Fruit fly (Drosophila melanogaster) whole organism, embryonic: Measurements from ENCODE around the gene CG32855.

ENCODE experiments used
- Bgb ChIP-seq: fragments of 200-800 bp; sonication (Bioruptor generic); IDR thresholded peaks from 2 replicates; pipeline ENCODE4 v1.3.6; 2022; ENCODE audit warnings: missing biosample characterization, missing genetic modification characterization; ENCODE audit not compliant: partially characterized antibody
- Blimp-1 ChIP-seq: fragments of 200-800 bp; sonication (Bioruptor generic); optimal IDR thresholded peaks from 3 replicates; lab custom pipeline; 2018; ENCODE audit warnings: missing biosample characterization, missing genetic modification characterization, mild to moderate bottlenecking, moderate library complexity, missing genetic modification reagents
- CG10147 ChIP-seq: fragments of 200-800 bp; sonication (Bioruptor generic); optimal IDR thresholded peaks from 2 replicates; lab custom pipeline; 2019; ENCODE audit warnings: missing biosample characterization, mild to moderate bottlenecking, missing genetic modification characterization, moderate library complexity
- CG10267 ChIP-seq: fragments of 200-800 bp; sonication (Bioruptor generic); optimal IDR thresholded peaks from 2 replicates; lab custom pipeline; 2018; ENCODE audit warnings: missing biosample characterization, mild to moderate bottlenecking, missing genetic modification characterization, moderate library complexity
- CG10654 ChIP-seq: fragments of 200-800 bp; sonication (Bioruptor generic); optimal IDR thresholded peaks from 2 replicates; lab custom pipeline; 2016; ENCODE audit warnings: missing biosample characterization, missing genetic modification characterization
- CG12071 ChIP-seq: fragments of 200-800 bp; sonication (Bioruptor generic); optimal IDR thresholded peaks from 3 replicates; lab custom pipeline; 2018; ENCODE audit warnings: missing biosample characterization, mild to moderate bottlenecking, missing genetic modification characterization
- CG12744 ChIP-seq: fragments of 200-800 bp; sonication (Bioruptor generic); optimal IDR thresholded peaks from 2 replicates; lab custom pipeline; 2016; ENCODE audit warnings: missing biosample characterization, missing genetic modification characterization
- CG16863 ChIP-seq: fragments of 200-800 bp; sonication (Bioruptor generic); optimal IDR thresholded peaks from 3 replicates; lab custom pipeline; 2016; ENCODE audit warnings: missing biosample characterization, missing genetic modification characterization
- CG17385 ChIP-seq: fragments of 200-800 bp; sonication (Bioruptor generic); optimal IDR thresholded peaks from 3 replicates; lab custom pipeline; 2018; ENCODE audit warnings: missing biosample characterization, mild to moderate bottlenecking, missing genetic modification characterization
- CG1792 ChIP-seq: fragments of 200-800 bp; sonication (Bioruptor generic); optimal IDR thresholded peaks from 2 replicates; lab custom pipeline; 2016; ENCODE audit warnings: missing biosample characterization, missing genetic modification characterization
- CG18619 ChIP-seq: fragments of 200-800 bp; sonication (Bioruptor generic); optimal IDR thresholded peaks from 3 replicates; lab custom pipeline; 2017; ENCODE audit warnings: missing biosample characterization, mild to moderate bottlenecking, missing genetic modification characterization
- CG18764 ChIP-seq: fragments of 200-800 bp; sonication (Bioruptor generic); optimal IDR thresholded peaks from 3 replicates; lab custom pipeline; 2016; ENCODE audit warnings: missing biosample characterization, missing genetic modification characterization
- CG2116 ChIP-seq: fragments of 200-800 bp; sonication (Bioruptor generic); optimal IDR thresholded peaks from 3 replicates; lab custom pipeline; 2018; ENCODE audit warnings: missing biosample characterization, mild to moderate bottlenecking, missing genetic modification characterization
- CG30403 ChIP-seq: fragments of 200-800 bp; sonication (Bioruptor generic); optimal IDR thresholded peaks from 3 replicates; lab custom pipeline; 2016; ENCODE audit warnings: missing biosample characterization, missing genetic modification characterization
- CG32767 ChIP-seq: fragments of 200-800 bp; sonication (Bioruptor generic); IDR thresholded peaks from 2 replicates; pipeline ENCODE4 v1.3.6; 2022; ENCODE audit warnings: missing biosample characterization, missing genetic modification characterization
- CG33213 ChIP-seq: fragments of 200-800 bp; sonication (Bioruptor generic); optimal IDR thresholded peaks from 3 replicates; lab custom pipeline; 2016; ENCODE audit warnings: missing biosample characterization, missing genetic modification characterization
- CG34224 ChIP-seq: fragments of 200-800 bp; sonication (Bioruptor generic); IDR thresholded peaks from 3 replicates; pipeline ENCODE4 v1.3.6; 2022; ENCODE audit warnings: missing biosample characterization, missing genetic modification characterization; ENCODE audit not compliant: partially characterized antibody
- CG4282 ChIP-seq: fragments of 200-800 bp; sonication (Bioruptor generic); optimal IDR thresholded peaks from 2 replicates; lab custom pipeline; 2016; ENCODE audit warnings: missing biosample characterization, missing genetic modification characterization
- CG43689 ChIP-seq: fragments of 200-800 bp; sonication (Bioruptor generic); IDR thresholded peaks from 2 replicates; pipeline ENCODE4 v1.3.6; 2022; ENCODE audit warnings: missing biosample characterization, missing genetic modification characterization
- CG4424 ChIP-seq: fragments of 200-800 bp; sonication (Bioruptor generic); optimal IDR thresholded peaks from 3 replicates; lab custom pipeline; 2016; ENCODE audit warnings: missing biosample characterization, missing genetic modification characterization
- CG9817 ChIP-seq: fragments of 200-800 bp; sonication (Bioruptor generic); optimal IDR thresholded peaks from 2 replicates; lab custom pipeline; 2018; ENCODE audit warnings: missing biosample characterization, mild to moderate bottlenecking, missing genetic modification characterization, moderate library complexity
- Dad ChIP-seq: fragments of 200-800 bp; sonication (Bioruptor generic); optimal IDR thresholded peaks from 3 replicates; lab custom pipeline; 2016; ENCODE audit warnings: missing biosample characterization, missing genetic modification characterization
- Dbx ChIP-seq: fragments of 200-800 bp; sonication (Bioruptor generic); IDR thresholded peaks from 3 replicates; pipeline ENCODE4 v1.3.6; 2022; ENCODE audit warnings: missing biosample characterization, missing genetic modification characterization
- ERR ChIP-seq: fragments of 200-800 bp; sonication (Bioruptor generic); optimal IDR thresholded peaks from 2 replicates; lab custom pipeline; 2016; ENCODE audit warnings: missing biosample characterization, missing genetic modification characterization
- Fer1 ChIP-seq: fragments of 200-800 bp; sonication (Bioruptor generic); optimal IDR thresholded peaks from 2 replicates; lab custom pipeline; 2017; ENCODE audit warnings: missing biosample characterization, mild to moderate bottlenecking, missing genetic modification characterization
- HHEX ChIP-seq: fragments of 200-800 bp; sonication (Bioruptor generic); optimal IDR thresholded peaks from 3 replicates; lab custom pipeline; 2017; ENCODE audit warnings: missing biosample characterization, mild to moderate bottlenecking, missing genetic modification characterization, missing genetic modification reagents
- Hsf ChIP-seq: fragments of 200-800 bp; sonication (Bioruptor generic); optimal IDR thresholded peaks from 3 replicates; lab custom pipeline; 2016; ENCODE audit warnings: missing biosample characterization, missing genetic modification characterization
- Lhr ChIP-seq: fragments of 200-800 bp; sonication (Bioruptor generic); optimal IDR thresholded peaks from 3 replicates; lab custom pipeline; 2017; ENCODE audit warnings: mild to moderate bottlenecking, missing biosample characterization, missing genetic modification reagents, missing genetic modification characterization
- Scr ChIP-seq: fragments of 200-800 bp; sonication (Bioruptor generic); IDR thresholded peaks from 2 replicates; pipeline ENCODE4 v1.3.6; 2022; ENCODE audit warnings: missing biosample characterization, missing genetic modification characterization; ENCODE audit not compliant: partially characterized antibody
- Side ChIP-seq: fragments of 200-800 bp; sonication (Bioruptor generic); optimal IDR thresholded peaks from 2 replicates; lab custom pipeline; 2016; ENCODE audit warnings: missing biosample characterization, missing genetic modification characterization
- Tbp ChIP-seq: fragments of >200 bp; optimal IDR thresholded peaks from 2 replicates; lab custom pipeline; 2018; ENCODE audit warnings: missing biosample characterization, missing genetic modification characterization
- Xrp1 ChIP-seq: fragments of 200-800 bp; sonication (Bioruptor generic); IDR thresholded peaks from 2 replicates; pipeline ENCODE4 v1.3.6; 2022; ENCODE audit warnings: missing biosample characterization, missing genetic modification characterization
- bbx ChIP-seq: fragments of 200-800 bp; sonication (Bioruptor generic); IDR thresholded peaks from 2 replicates; pipeline ENCODE4 v1.3.6; 2022; ENCODE audit warnings: missing biosample characterization, missing genetic modification characterization; ENCODE audit not compliant: partially characterized antibody
- ci ChIP-seq: fragments of 200-800 bp; sonication (Bioruptor generic); IDR thresholded peaks from 3 replicates; pipeline ENCODE4 v1.3.6; 2022; ENCODE audit warnings: missing biosample characterization, missing genetic modification characterization
- corto ChIP-seq: fragments of 200-800 bp; sonication (Bioruptor generic); optimal IDR thresholded peaks from 2 replicates; lab custom pipeline; 2016; ENCODE audit warnings: missing biosample characterization, mild to moderate bottlenecking, missing genetic modification characterization, moderate library complexity
- dati ChIP-seq: fragments of 200-800 bp; sonication (Bioruptor generic); IDR thresholded peaks from 2 replicates; pipeline ENCODE4 v1.3.6; 2022; ENCODE audit warnings: missing biosample characterization, missing genetic modification characterization
- ftz-f1 ChIP-seq: fragments of 200-800 bp; sonication (Bioruptor generic); optimal IDR thresholded peaks from 2 replicates; lab custom pipeline; 2016; ENCODE audit warnings: missing biosample characterization, missing genetic modification characterization
- gsb-n ChIP-seq: fragments of 200-800 bp; sonication (Bioruptor generic); optimal IDR thresholded peaks from 3 replicates; lab custom pipeline; 2018; ENCODE audit warnings: missing biosample characterization, mild to moderate bottlenecking, missing genetic modification characterization
- ham ChIP-seq: fragments of 200-800 bp; sonication (Bioruptor generic); IDR thresholded peaks from 2 replicates; pipeline ENCODE4 v1.3.6; 2022; ENCODE audit warnings: missing biosample characterization, missing genetic modification characterization
- lmd ChIP-seq: fragments of 200-800 bp; sonication (Bioruptor generic); IDR thresholded peaks from 2 replicates; pipeline ENCODE4 v1.3.6; 2022; ENCODE audit warnings: missing biosample characterization, missing genetic modification characterization
- mld ChIP-seq: fragments of 200-800 bp; sonication (Bioruptor generic); IDR thresholded peaks from 3 replicates; pipeline ENCODE4 v1.3.6; 2022; ENCODE audit warnings: missing biosample characterization, missing genetic modification characterization; ENCODE audit not compliant: partially characterized antibody
- p53 ChIP-seq: fragments of 200-800 bp; sonication (Bioruptor generic); optimal IDR thresholded peaks from 2 replicates; lab custom pipeline; 2016; ENCODE audit warnings: missing biosample characterization, missing genetic modification characterization
- pho ChIP-seq: fragments of 200-800 bp; sonication (Bioruptor generic); optimal IDR thresholded peaks from 2 replicates; lab custom pipeline; 2016; ENCODE audit warnings: missing biosample characterization, missing genetic modification characterization
- pita ChIP-seq: fragments of 200-800 bp; sonication (Bioruptor generic); optimal IDR thresholded peaks from 2 replicates; lab custom pipeline; 2017; ENCODE audit warnings: missing biosample characterization, mild to moderate bottlenecking, missing genetic modification characterization
- prd ChIP-seq, 3 experiments: fragments of >200 bp in 2 of 3; fragments of 200-800 bp in 1 of 3; sonication (Bioruptor generic) in 1 of 3; optimal IDR thresholded peaks in 2 of 3; IDR thresholded peaks in 1 of 3; 2 replicates in 2 of 3; 3 replicates in 1 of 3; pipeline versions ENCODE4 v1.3.6 to Lab custom; 2017 to 2022; ENCODE audit warnings: missing biosample characterization in 1 of 3, missing genetic modification characterization in 1 of 3
- sd ChIP-seq: fragments of 200-800 bp; sonication (Bioruptor generic); optimal IDR thresholded peaks from 3 replicates; lab custom pipeline; 2018; ENCODE audit warnings: missing biosample characterization, mild to moderate bottlenecking, missing genetic modification characterization, moderate library complexity
- seq ChIP-seq: fragments of 200-800 bp; sonication (Bioruptor generic); IDR thresholded peaks from 2 replicates; pipeline ENCODE4 v1.3.6; 2022; ENCODE audit warnings: missing biosample characterization, missing genetic modification characterization
- sna ChIP-seq: fragments of 200-800 bp; sonication (Bioruptor generic); IDR thresholded peaks from 2 replicates; pipeline ENCODE4 v1.3.6; 2022; ENCODE audit warnings: missing biosample characterization, missing genetic modification characterization; ENCODE audit not compliant: partially characterized antibody
- stc ChIP-seq: fragments of 200-800 bp; sonication (Bioruptor generic); IDR thresholded peaks from 2 replicates; pipeline ENCODE4 v1.3.6; 2022; ENCODE audit warnings: missing biosample characterization, missing genetic modification characterization
- tin ChIP-seq: fragments of 200-800 bp; sonication (Bioruptor generic); optimal IDR thresholded peaks from 3 replicates; lab custom pipeline; 2016; ENCODE audit warnings: missing biosample characterization, missing genetic modification characterization

The CG32855 gene

dm6 chr3R:16049369-16049768, 31.4 kb downstream of the CG32855 start, which contains the start of the genes IKKbeta and CG5013 (continued):
- TF ChIP-seq Scr (GFP tag; lab: Robert Waterston, UW): peak; percentile 85
- no peak for TF ChIP-seq CG12071 (GFP tag; lab: Kevin White, UChicago)
- peak; percentile 23 for TF ChIP-seq p53
- peak; percentile 59 for TF ChIP-seq Hsf
- no peak for TF ChIP-seq dati (GFP tag; lab: Robert Waterston, UW)
- TF ChIP-seq ERR (GFP tag; lab: Kevin White, UChicago): peak; percentile 19
- TF ChIP-seq CG2116 (GFP tag; lab: Kevin White, UChicago): peak; percentile 85
- 0 out of 2 replicates have a peak, but pooled peaks have one; percentile 20 for TF ChIP-seq CG32767 (GFP tag; lab: Robert Waterston, UW)
- TF ChIP-seq CG43689 (GFP tag; lab: Robert Waterston, UW): no peak
- TF ChIP-seq Dad (GFP tag; lab: Kevin White, UChicago): peak; percentile 44
- peak; percentile 49 for TF ChIP-seq Side
- TF ChIP-seq Lhr (GFP tag; lab: Kevin White, UChicago): peak; percentile 57
- peak; percentile 7 for TF ChIP-seq CG17385
- no peak for TF ChIP-seq corto (GFP tag; lab: Kevin White, UChicago)
- peak; percentile 53; the same call in 1 of the 2 replicates for TF ChIP-seq seq (GFP tag; lab: Robert Waterston, UW)
- TF ChIP-seq gsb-n (tag; lab: Kevin White, UChicago): no peak
- peak; percentile 61 for TF ChIP-seq CG9817 (tag; lab: Kevin White, UChicago)
- TF ChIP-seq CG30403 (GFP tag; lab: Kevin White, UChicago): peak; percentile 70
- TF ChIP-seq Bgb (GFP tag; lab: Robert Waterston, UW): peak; percentile 76
- TF ChIP-seq Dbx (GFP tag; lab: Robert Waterston, UW): peak; percentile 68; the same call in 1 of the 3 replicates
- peak; percentile 69 for TF ChIP-seq mld
- peak; percentile 55 for TF ChIP-seq CG33213 (GFP tag; lab: Kevin White, UChicago)
- peak; percentile 43 for TF ChIP-seq CG16863
- TF ChIP-seq Xrp1: peak; percentile 41; the same call in 1 of the 2 replicates
- TF ChIP-seq pita: no peak
- TF ChIP-seq ftz-f1 (GFP tag; lab: Kevin White, UChicago): no peak
- peak; percentile 42 for TF ChIP-seq CG10654 (GFP tag; lab: Kevin White, UChicago)
- no peak for TF ChIP-seq Tbp (GFP tag; lab: Kevin White, UChicago)
- peak; percentile 36 for TF ChIP-seq HHEX
- TF ChIP-seq CG18764 (GFP tag; lab: Kevin White, UChicago): peak; percentile 60
- peak; percentile 55 for TF ChIP-seq CG4282 (GFP tag; lab: Kevin White, UChicago)
- peak; percentile 70 for TF ChIP-seq pho
- no peak for TF ChIP-seq stc (GFP tag; lab: Robert Waterston, UW)
- TF ChIP-seq CG10267 (tag; lab: Kevin White, UChicago): peak; percentile 59
- TF ChIP-seq ci (GFP tag; lab: Robert Waterston, UW): 0 out of 3 replicates have a peak, but pooled peaks have one; percentile 49
- TF ChIP-seq tin: peak; percentile 36
- peak; percentile 22 for TF ChIP-seq Fer1 (GFP tag; lab: Kevin White, UChicago)
- peak; percentile 55 for TF ChIP-seq CG1792 (GFP tag; lab: Kevin White, UChicago)
- TF ChIP-seq CG4424 (GFP tag; lab: Kevin White, UChicago): peak; percentile 45
- peak; percentile 28 for TF ChIP-seq CG12744 (GFP tag; lab: Kevin White, UChicago)
- TF ChIP-seq prd (optimal IDR thresholded peaks at IDR 0.05; lab: Kevin White, UChicago): no peak
- peak; percentile 74 for TF ChIP-seq prd (GFP tag; IDR thresholded peaks at IDR 0.05; lab: Robert Waterston, UW)
- no peak for TF ChIP-seq ham
- peak; percentile 33; the same call in 1 of the 2 replicates for TF ChIP-seq lmd (GFP tag; lab: Robert Waterston, UW)
- peak; percentile 53 for TF ChIP-seq sd
- peak; percentile 50 for TF ChIP-seq CG10147 (GFP tag; lab: Kevin White, UChicago)
- no peak for TF ChIP-seq Blimp-1 (GFP tag; lab: Kevin White, UChicago)
- peak; percentile 70 for TF ChIP-seq bbx (GFP tag; lab: Robert Waterston, UW)
- TF ChIP-seq sna (GFP tag; lab: Robert Waterston, UW): peak; percentile 87
- peak; percentile 80 for TF ChIP-seq CG34224 (GFP tag; lab: Robert Waterston, UW)
- peak; percentile 5 for TF ChIP-seq CG18619 (GFP tag; lab: Kevin White, UChicago)
